Fruit fly (Drosophila melanogaster) whole organism, embryonic: Measurements from ENCODE around the gene CecA1.

Source experiments
- BEAF-32 ChIP-seq: fragments of 200-800 bp; sonication (Bioruptor generic); optimal IDR thresholded peaks from 3 replicates; lab custom pipeline; 2017; ENCODE audit warnings: missing biosample characterization, missing genetic modification characterization, mild to moderate bottlenecking, moderate library complexity, missing genetic modification reagents
- CG10209 ChIP-seq: fragments of 200-800 bp; sonication (Bioruptor generic); optimal IDR thresholded peaks from 3 replicates; lab custom pipeline; 2017; ENCODE audit warnings: missing biosample characterization, mild to moderate bottlenecking, missing genetic modification characterization, missing genetic modification reagents
- CG1024 ChIP-seq: fragments of 200-800 bp; sonication (Bioruptor generic); IDR thresholded peaks from 2 replicates; pipeline ENCODE4 v1.3.6; 2022; ENCODE audit warnings: missing biosample characterization, missing genetic modification characterization
- CG10543 ChIP-seq: fragments of 200-800 bp; sonication (Bioruptor generic); optimal IDR thresholded peaks from 3 replicates; lab custom pipeline; 2017; ENCODE audit warnings: missing biosample characterization, mild to moderate bottlenecking, missing genetic modification characterization, moderate library complexity
- CG10959 ChIP-seq: fragments of 200-800 bp; sonication (Bioruptor generic); IDR thresholded peaks from 2 replicates; pipeline ENCODE4 v1.3.6; 2022; ENCODE audit warnings: missing biosample characterization, missing genetic modification characterization
- CG12155 ChIP-seq: fragments of 200-800 bp; sonication (Bioruptor generic); optimal IDR thresholded peaks from 3 replicates; lab custom pipeline; 2016; ENCODE audit warnings: missing biosample characterization, missing genetic modification characterization
- CG12744 ChIP-seq: fragments of 200-800 bp; sonication (Bioruptor generic); optimal IDR thresholded peaks from 2 replicates; lab custom pipeline; 2016; ENCODE audit warnings: missing biosample characterization, missing genetic modification characterization
- CG12769 ChIP-seq: fragments of 200-800 bp; sonication (Bioruptor generic); optimal IDR thresholded peaks from 2 replicates; lab custom pipeline; 2019; ENCODE audit warnings: missing biosample characterization, mild to moderate bottlenecking, missing genetic modification characterization, moderate library complexity
- CG12942 ChIP-seq: fragments of 200-800 bp; sonication (Bioruptor generic); optimal IDR thresholded peaks from 3 replicates; lab custom pipeline; 2016; ENCODE audit warnings: missing biosample characterization, missing genetic modification characterization
- CG15011 ChIP-seq: fragments of 200-800 bp; sonication (Bioruptor generic); optimal IDR thresholded peaks from 3 replicates; lab custom pipeline; 2018; ENCODE audit warnings: missing biosample characterization, mild to moderate bottlenecking, missing genetic modification characterization
- CG16813 ChIP-seq: fragments of 200-800 bp; sonication (Bioruptor generic); IDR thresholded peaks from 3 replicates; pipeline ENCODE4 v1.3.6; 2022; ENCODE audit warnings: missing biosample characterization, missing genetic modification characterization; ENCODE audit not compliant: partially characterized antibody
- CG18619 ChIP-seq: fragments of 200-800 bp; sonication (Bioruptor generic); optimal IDR thresholded peaks from 3 replicates; lab custom pipeline; 2017; ENCODE audit warnings: missing biosample characterization, mild to moderate bottlenecking, missing genetic modification characterization
- CG30431 ChIP-seq: fragments of 200-800 bp; sonication (Bioruptor generic); optimal IDR thresholded peaks from 2 replicates; lab custom pipeline; 2017; ENCODE audit warnings: missing biosample characterization, missing genetic modification characterization
- CG4424 ChIP-seq: fragments of 200-800 bp; sonication (Bioruptor generic); optimal IDR thresholded peaks from 3 replicates; lab custom pipeline; 2016; ENCODE audit warnings: missing biosample characterization, missing genetic modification characterization
- CG4730 ChIP-seq: fragments of 200-800 bp; sonication (Bioruptor generic); IDR thresholded peaks from 2 replicates; pipeline ENCODE4 v1.3.6; 2022; ENCODE audit warnings: missing biosample characterization, missing genetic modification characterization
- CG5180 ChIP-seq: fragments of 200-800 bp; sonication (Bioruptor generic); optimal IDR thresholded peaks from 3 replicates; lab custom pipeline; 2017; ENCODE audit warnings: missing biosample characterization, missing genetic modification characterization, mild to moderate bottlenecking, moderate library complexity, missing genetic modification reagents
- CG6689 ChIP-seq: fragments of 200-800 bp; sonication (Bioruptor generic); IDR thresholded peaks from 2 replicates; pipeline ENCODE4 v1.3.6; 2022; ENCODE audit warnings: missing biosample characterization, missing genetic modification characterization
- D19B ChIP-seq: fragments of 200-800 bp; sonication (Bioruptor generic); optimal IDR thresholded peaks from 2 replicates; lab custom pipeline; 2017; ENCODE audit warnings: missing biosample characterization, mild to moderate bottlenecking, missing genetic modification characterization
- Dad ChIP-seq: fragments of 200-800 bp; sonication (Bioruptor generic); optimal IDR thresholded peaks from 3 replicates; lab custom pipeline; 2016; ENCODE audit warnings: missing biosample characterization, missing genetic modification characterization
- Dip3 ChIP-seq: fragments of 200-800 bp; sonication (Bioruptor generic); optimal IDR thresholded peaks from 3 replicates; lab custom pipeline; 2016; ENCODE audit warnings: missing biosample characterization, missing genetic modification characterization
- Dp ChIP-seq: fragments of 200-800 bp; sonication (Bioruptor generic); optimal IDR thresholded peaks from 2 replicates; lab custom pipeline; 2018; ENCODE audit warnings: missing biosample characterization, mild to moderate bottlenecking, missing genetic modification characterization, moderate library complexity
- E2f1 ChIP-seq: fragments of 200-800 bp; sonication (Bioruptor generic); IDR thresholded peaks from 2 replicates; pipeline ENCODE4 v1.3.6; 2022; ENCODE audit warnings: missing biosample characterization, missing genetic modification characterization
- Eip74EF ChIP-seq, 2 experiments: fragments of 200-800 bp in 1 of 2; fragments of >200 bp in 1 of 2; sonication (Bioruptor generic) in 1 of 2; optimal IDR thresholded peaks; 2 replicates each; lab custom pipeline; 2017 to 2019; ENCODE audit warnings: missing biosample characterization in 2 of 2, missing genetic modification characterization in 2 of 2, mild to moderate bottlenecking in 1 of 2, moderate library complexity in 1 of 2
- Neu2 ChIP-seq: fragments of 200-800 bp; sonication (Bioruptor generic); optimal IDR thresholded peaks from 3 replicates; lab custom pipeline; 2016; ENCODE audit warnings: missing biosample characterization, missing genetic modification characterization, borderline replicate concordance
- NfI ChIP-seq: fragments of 200-800 bp; sonication (Bioruptor generic); optimal IDR thresholded peaks from 3 replicates; lab custom pipeline; 2018; ENCODE audit warnings: missing biosample characterization, mild to moderate bottlenecking, missing genetic modification characterization, moderate library complexity
- Oaz ChIP-seq: fragments of 200-800 bp; sonication (Bioruptor generic); IDR thresholded peaks from 2 replicates; pipeline ENCODE4 v1.3.6; 2022; ENCODE audit warnings: missing biosample characterization, missing genetic modification characterization
- Sin3A ChIP-seq: fragments of >200 bp; optimal IDR thresholded peaks from 2 replicates; lab custom pipeline; 2018
- Ssrp ChIP-seq: fragments of 200-800 bp; sonication (Bioruptor generic); optimal IDR thresholded peaks from 2 replicates; lab custom pipeline; 2018; ENCODE audit warnings: missing biosample characterization, mild to moderate bottlenecking, missing genetic modification characterization, moderate library complexity
- ap ChIP-seq: fragments of 200-800 bp; sonication (Bioruptor generic); IDR thresholded peaks from 2 replicates; pipeline ENCODE4 v1.3.6; 2022; ENCODE audit warnings: missing biosample characterization, missing genetic modification characterization
- ash1 ChIP-seq: fragments of 200-800 bp; sonication (Bioruptor generic); optimal IDR thresholded peaks from 2 replicates; lab custom pipeline; 2018; ENCODE audit warnings: missing biosample characterization, mild to moderate bottlenecking, missing genetic modification characterization
- ato ChIP-seq: fragments of 200-800 bp; sonication (Bioruptor generic); IDR thresholded peaks from 2 replicates; pipeline ENCODE4 v1.3.6; 2022; ENCODE audit warnings: missing biosample characterization, missing genetic modification characterization; ENCODE audit not compliant: partially characterized antibody
- chinmo ChIP-seq: fragments of 200-800 bp; sonication (Bioruptor generic); IDR thresholded peaks from 4 replicates; pipeline ENCODE4 v1.3.6; 2022; ENCODE audit warnings: missing biosample characterization, missing genetic modification characterization; ENCODE audit not compliant: partially characterized antibody
- crc ChIP-seq: fragments of 200-800 bp; sonication (Bioruptor generic); optimal IDR thresholded peaks from 2 replicates; lab custom pipeline; 2016; ENCODE audit warnings: missing biosample characterization, missing genetic modification characterization
- dm ChIP-seq: fragments of 200-800 bp; sonication (Bioruptor generic); optimal IDR thresholded peaks from 3 replicates; lab custom pipeline; 2016; ENCODE audit warnings: missing biosample characterization, missing genetic modification characterization
- dmrt11E ChIP-seq: fragments of 200-800 bp; sonication (Bioruptor generic); optimal IDR thresholded peaks from 3 replicates; lab custom pipeline; 2018; ENCODE audit warnings: missing biosample characterization, mild to moderate bottlenecking, missing genetic modification characterization, moderate library complexity
- dysf ChIP-seq: fragments of 200-800 bp; sonication (Bioruptor generic); IDR thresholded peaks from 3 replicates; pipeline ENCODE4 v1.3.6; 2022; ENCODE audit warnings: missing biosample characterization, missing genetic modification characterization
- eyg ChIP-seq: fragments of 200-800 bp; sonication (Bioruptor generic); optimal IDR thresholded peaks from 3 replicates; lab custom pipeline; 2016; ENCODE audit warnings: missing biosample characterization, missing genetic modification characterization
- fd64A ChIP-seq: fragments of 200-800 bp; sonication (Bioruptor generic); optimal IDR thresholded peaks from 3 replicates; lab custom pipeline; 2018; ENCODE audit warnings: missing biosample characterization, mild to moderate bottlenecking, missing genetic modification characterization
- gsb ChIP-seq: fragments of 200-800 bp; sonication (Bioruptor generic); IDR thresholded peaks from 2 replicates; pipeline ENCODE4 v1.3.6; 2022; ENCODE audit warnings: missing biosample characterization, missing genetic modification characterization
- gt ChIP-seq: fragments of 200-800 bp; sonication (Bioruptor generic); IDR thresholded peaks from 2 replicates; pipeline ENCODE4 v1.3.6; 2022; ENCODE audit warnings: missing biosample characterization, missing genetic modification characterization
- hb ChIP-seq: fragments of 200-800 bp; sonication (Bioruptor generic); IDR thresholded peaks from 3 replicates; pipeline ENCODE4 v1.3.6; 2022; ENCODE audit warnings: missing biosample characterization, missing genetic modification characterization; ENCODE audit not compliant: partially characterized antibody
- jigr1 ChIP-seq: fragments of 200-800 bp; sonication (Bioruptor generic); IDR thresholded peaks from 3 replicates; pipeline ENCODE4 v1.3.6; 2022; ENCODE audit warnings: missing biosample characterization, missing genetic modification characterization
- kah ChIP-seq: fragments of 200-800 bp; sonication (Bioruptor generic); optimal IDR thresholded peaks from 2 replicates; lab custom pipeline; 2018; ENCODE audit warnings: missing biosample characterization, mild to moderate bottlenecking, missing genetic modification characterization
- lab ChIP-seq: fragments of 200-800 bp; sonication (Bioruptor generic); optimal IDR thresholded peaks from 3 replicates; lab custom pipeline; 2017; ENCODE audit warnings: missing biosample characterization, missing genetic modification characterization, mild to moderate bottlenecking, moderate library complexity, missing genetic modification reagents
- pho ChIP-seq: fragments of 200-800 bp; sonication (Bioruptor generic); optimal IDR thresholded peaks from 2 replicates; lab custom pipeline; 2016; ENCODE audit warnings: missing biosample characterization, missing genetic modification characterization
- rib ChIP-seq: fragments of 200-800 bp; sonication (Bioruptor generic); IDR thresholded peaks from 2 replicates; pipeline ENCODE4 v1.3.6; 2022; ENCODE audit warnings: missing biosample characterization, missing genetic modification characterization
- sqz ChIP-seq: fragments of 200-800 bp; sonication (Bioruptor generic); optimal IDR thresholded peaks from 3 replicates; lab custom pipeline; 2018; ENCODE audit warnings: missing biosample characterization, mild to moderate bottlenecking, missing genetic modification characterization
- sr ChIP-seq: fragments of 200-800 bp; sonication (Bioruptor generic); IDR thresholded peaks from 3 replicates; pipeline ENCODE4 v1.3.6; 2022; ENCODE audit warnings: missing biosample characterization, missing genetic modification characterization
- yki ChIP-seq: fragments of >200 bp; optimal IDR thresholded peaks from 3 replicates; lab custom pipeline; 2018

The CecA1 gene

DNA sequence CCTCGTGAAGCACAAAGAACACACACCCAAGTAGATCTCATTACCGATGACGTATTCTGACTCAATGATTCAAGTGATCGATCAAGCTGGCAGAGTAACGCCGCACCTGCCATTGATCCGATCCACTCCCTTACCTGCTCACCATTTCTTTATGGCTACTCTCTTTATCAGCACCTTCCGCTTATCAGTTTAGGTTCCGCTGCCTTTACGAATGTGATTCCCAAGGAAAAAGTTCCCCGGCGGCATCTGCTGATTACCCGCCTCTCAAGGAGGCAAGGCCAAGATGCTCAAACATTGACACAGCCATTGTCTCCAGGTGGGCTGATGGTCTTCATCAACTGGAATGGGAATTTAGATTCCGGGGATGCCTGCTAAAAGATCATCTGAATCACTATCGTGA, 4.3 kb downstream of the CecA1 start:
- TF ChIP-seq lab = peak; percentile 29
- no peak for TF ChIP-seq Dp (GFP tag; lab: Kevin White, UChicago)
- TF ChIP-seq hb = 0 out of 3 replicates have a peak, but pooled peaks have one; percentile 9

DNA sequence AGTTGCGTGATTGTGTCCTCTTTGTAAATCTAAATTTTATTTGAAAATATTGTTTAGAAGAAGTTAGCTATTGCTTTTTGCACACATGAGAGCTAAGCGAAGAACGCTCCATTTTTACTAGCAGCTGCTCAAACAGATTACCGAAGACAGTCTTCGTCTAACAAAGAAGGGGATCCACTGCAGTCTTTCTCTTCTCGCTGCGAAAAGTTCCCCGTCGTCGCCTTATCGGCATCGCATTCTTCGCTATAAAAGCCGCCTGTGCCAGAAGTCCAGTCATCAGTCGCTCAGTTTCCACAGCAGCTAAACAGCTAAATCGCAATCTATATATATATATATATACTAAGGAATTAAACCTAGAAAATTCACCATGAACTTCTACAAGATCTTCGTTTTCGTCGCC, 5.5 kb downstream of the CecA1 start, which contains the start of gene CecC:
Gene CecC, plus strand, starts transcription at position 275 of the 400 bp plus-strand sequence.
- TF ChIP-seq CG4730 (GFP tag; lab: Robert Waterston, UW) (no peak), CG1024 (GFP tag; lab: Robert Waterston, UW) (no peak), CG6689 (no peak), sr (GFP tag; lab: Robert Waterston, UW) (no peak), CG12942 (GFP tag; lab: Kevin White, UChicago) (no peak), BEAF-32 (GFP tag; lab: Kevin White, UChicago) (no peak), Ssrp (tag; lab: Kevin White, UChicago) (no peak), ap (GFP tag; lab: Robert Waterston, UW) (no peak), dm (no peak), yki (lab: Kevin White, UChicago) (no peak), CG12744 (GFP tag; lab: Kevin White, UChicago) (no peak)

DNA sequence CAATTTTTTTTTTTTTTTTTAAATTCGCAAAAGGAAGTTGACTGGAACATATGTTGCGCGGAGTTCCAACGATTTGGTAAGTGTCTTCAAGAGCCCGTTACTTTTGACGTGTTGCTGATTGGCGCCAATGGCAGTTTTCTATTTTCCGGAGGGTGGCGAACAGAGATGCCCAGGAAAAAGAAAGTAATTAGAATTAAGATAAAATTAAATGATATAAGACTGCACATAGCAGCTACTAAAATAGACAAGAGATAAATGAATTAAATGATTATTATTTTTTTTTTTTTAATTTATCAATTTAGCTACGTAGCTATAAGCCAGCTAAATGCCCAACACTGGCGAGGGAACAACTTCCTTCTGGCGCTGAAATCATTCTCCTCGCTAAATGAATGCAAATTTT, 11.6 kb downstream of the CecA1 start:
- no peak for TF ChIP-seq chinmo (GFP tag; lab: Robert Waterston, UW)
- TF ChIP-seq gt (GFP tag; lab: Robert Waterston, UW) = no peak
- TF ChIP-seq Dip3 = no peak
- TF ChIP-seq Sin3A (lab: Kevin White, UChicago) = no peak
- TF ChIP-seq CG4424 (GFP tag; lab: Kevin White, UChicago) = no peak
- TF ChIP-seq lab = no peak
- no peak for TF ChIP-seq D19B (GFP tag; lab: Kevin White, UChicago)
- no peak for TF ChIP-seq NfI
- no peak for TF ChIP-seq kah (GFP tag; lab: Kevin White, UChicago)
- TF ChIP-seq Dad (GFP tag; lab: Kevin White, UChicago) = no peak
- TF ChIP-seq gsb (GFP tag; lab: Robert Waterston, UW) = no peak
- no peak for TF ChIP-seq crc
- TF ChIP-seq Oaz = no peak
- no peak for TF ChIP-seq E2f1 (GFP tag; lab: Robert Waterston, UW)
- TF ChIP-seq fd64A = no peak
- TF ChIP-seq CG12769 (tag; lab: Kevin White, UChicago) = no peak
- TF ChIP-seq CG5180 (GFP tag; lab: Kevin White, UChicago) = no peak
- no peak for TF ChIP-seq eyg (GFP tag; lab: Kevin White, UChicago)
- TF ChIP-seq pho = no peak
- TF ChIP-seq jigr1 (GFP tag; lab: Robert Waterston, UW) = no peak
- peak; percentile 63 for TF ChIP-seq dmrt11E (tag; lab: Kevin White, UChicago)
- no peak for TF ChIP-seq rib
- TF ChIP-seq CG10959 (GFP tag; lab: Robert Waterston, UW) = peak; percentile 23; the same call in 1 of the 2 replicates
- no peak for TF ChIP-seq ato
- peak; percentile 9 for TF ChIP-seq CG30431
- TF ChIP-seq CG10209 (GFP tag; lab: Kevin White, UChicago) = no peak
- no peak for TF ChIP-seq CG12155 (GFP tag; lab: Kevin White, UChicago)
- no peak for TF ChIP-seq CG18619 (GFP tag; lab: Kevin White, UChicago)
- TF ChIP-seq CG10543 (GFP tag; lab: Kevin White, UChicago) = no peak
- 0 out of 3 replicates have a peak, but pooled peaks have one; percentile 6 for TF ChIP-seq dysf (GFP tag; lab: Robert Waterston, UW)
- TF ChIP-seq CG15011 (GFP tag; lab: Kevin White, UChicago) = no peak
- TF ChIP-seq CG16813 (GFP tag; lab: Robert Waterston, UW) = no peak
- no peak for TF ChIP-seq Neu2 (GFP tag; lab: Kevin White, UChicago)
- no peak for TF ChIP-seq Eip74EF (GFP tag; optimal IDR thresholded peaks at IDR 0.05; lab: Kevin White, UChicago)
- TF ChIP-seq ash1 (GFP tag; lab: Kevin White, UChicago) = no peak
- TF ChIP-seq sqz (GFP tag; lab: Kevin White, UChicago) = no peak
